Fruit fly (Drosophila melanogaster) S2 (cell line): ENCODE measurements around the gene CG45075.

ENCODE experiments used
- CG8478 ChIP-seq: fragments of >200 bp; optimal IDR thresholded peaks from 2 replicates; lab custom pipeline; 2018
- CTCF ChIP-seq, 2 experiments: fragments of >200 bp; optimal IDR thresholded peaks; 2 replicates each; lab custom pipeline; 2018

DNA sequence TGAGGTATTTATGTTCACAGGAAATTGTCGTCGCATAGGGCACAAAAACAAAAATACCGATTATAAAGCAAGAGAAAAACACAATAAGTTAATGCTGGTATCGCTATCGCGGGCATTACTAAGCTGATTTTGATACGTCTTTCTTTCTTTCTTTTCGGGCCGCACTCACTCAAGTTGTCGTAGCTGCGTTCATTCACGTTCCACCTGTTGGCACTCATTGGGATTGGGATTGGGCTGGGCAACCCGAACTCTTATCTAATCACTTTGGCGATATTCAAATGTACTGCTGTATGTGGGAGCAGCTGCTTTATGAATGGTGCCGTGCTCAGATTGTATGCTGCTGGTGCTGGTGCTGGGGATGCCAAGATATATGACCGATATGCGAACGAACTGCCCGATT lies 6.5 kb upstream of the CG45075 start:
- TF ChIP-seq CG8478 (no peak), CTCF (optimal IDR thresholded peaks at IDR 0.05; lab: Kevin White, UChicago) (no peak)
